Worm (Caenorhabditis elegans): ENCODE results near the gene srg-28.

- TF ChIP-seq nhr-12 (tag; optimal IDR thresholded peaks at IDR 0.05) (no peak), mep-1 (tag; optimal IDR thresholded peaks at IDR 0.05) (no peak), flh-1 (GFP tag; optimal IDR thresholded peaks at IDR 0.05) (no peak), cnd-1 (tag; optimal IDR thresholded peaks at IDR 0.05) (no peak), unc-62 (GFP tag; optimal IDR thresholded peaks at IDR 0.05) (peak; percentile 80), elt-3 (tag; optimal IDR thresholded peaks at IDR 0.05) (no peak)
Observed at ce11 chrV:5318349-5318748, 16.3 kb upstream of the srg-28 start.

Measured in whole organism, mixed stage, embryonic.